Worm (Caenorhabditis elegans) whole organism, L3 larva: Measurements from ENCODE around the gene oops-1.

ENCODE experiments used
- ZK546.5 ChIP-seq: sonication (generic microtip); optimal IDR thresholded peaks from 2 replicates; lab custom pipeline; 2017; ENCODE audit warnings: missing biosample characterization, missing genetic modification characterization
- aly-2 ChIP-seq: fragments of 150-350 bp; optimal IDR thresholded peaks from 2 replicates; lab custom pipeline; 2014; ENCODE audit warnings: missing biosample characterization, missing genetic modification characterization
- ama-1 ChIP-seq: fragments of 150-350 bp; optimal IDR thresholded peaks from 2 replicates; lab custom pipeline; 2018
- ceh-16 ChIP-seq: sonication (generic microtip); optimal IDR thresholded peaks from 2 replicates; lab custom pipeline; 2017; ENCODE audit warnings: missing biosample characterization, missing genetic modification characterization
- ceh-28 ChIP-seq: fragments of 150-350 bp; optimal IDR thresholded peaks from 2 replicates; lab custom pipeline; 2014; ENCODE audit warnings: missing biosample characterization, missing genetic modification reagents, missing genetic modification characterization
- ceh-82 ChIP-seq: fragments of 150-350 bp; optimal IDR thresholded peaks from 2 replicates; lab custom pipeline; 2014; ENCODE audit warnings: missing biosample characterization, missing genetic modification characterization
- daf-12 ChIP-seq: fragments of 150-350 bp; optimal IDR thresholded peaks from 2 replicates; lab custom pipeline; 2014; ENCODE audit warnings: missing biosample characterization, missing genetic modification reagents, missing genetic modification characterization
- egl-27 ChIP-seq: sonication (generic microtip); optimal IDR thresholded peaks from 4 replicates; lab custom pipeline; 2017; ENCODE audit warnings: missing biosample characterization, missing genetic modification reagents, missing genetic modification characterization
- egl-5 ChIP-seq: fragments of 150-350 bp; optimal IDR thresholded peaks from 2 replicates; lab custom pipeline; 2017; ENCODE audit warnings: missing biosample characterization, missing genetic modification reagents, missing genetic modification characterization, inconsistent platforms
- elt-1 ChIP-seq: fragments of 150-350 bp; optimal IDR thresholded peaks from 2 replicates; lab custom pipeline; 2014; ENCODE audit warnings: missing biosample characterization, missing genetic modification characterization
- elt-2 ChIP-seq: sonication (generic microtip); optimal IDR thresholded peaks from 2 replicates; lab custom pipeline; 2016; ENCODE audit warnings: missing genetic modification reagents, mild to moderate bottlenecking, missing genetic modification characterization, missing compliant biosample characterization
- elt-3 ChIP-seq, 3 experiments: fragments of 150-350 bp in 1 of 3; sonication (generic microtip) in 2 of 3; optimal IDR thresholded peaks; 2 replicates in 2 of 3; 4 replicates in 1 of 3; lab custom pipeline; 2014 to 2017; ENCODE audit warnings: missing biosample characterization in 3 of 3, missing genetic modification characterization in 3 of 3
- eor-1 ChIP-seq, 2 experiments: fragments of 150-350 bp; optimal IDR thresholded peaks; 2 replicates each; lab custom pipeline; 2014 to 2018; ENCODE audit warnings: missing biosample characterization in 2 of 2, missing genetic modification characterization in 2 of 2
- fkh-10 ChIP-seq: sonication (generic microtip); optimal IDR thresholded peaks from 2 replicates; lab custom pipeline; 2017; ENCODE audit warnings: missing biosample characterization, missing genetic modification reagents, missing genetic modification characterization
- jun-1 ChIP-seq: fragments of 150-350 bp; optimal IDR thresholded peaks from 2 replicates; lab custom pipeline; 2014; ENCODE audit warnings: missing biosample characterization, missing genetic modification reagents, missing genetic modification characterization
- lin-15B ChIP-seq: fragments of 150-350 bp; optimal IDR thresholded peaks from 2 replicates; lab custom pipeline; 2014; ENCODE audit warnings: missing biosample characterization, missing genetic modification characterization
- lin-39 ChIP-seq: fragments of 150-350 bp; optimal IDR thresholded peaks from 2 replicates; lab custom pipeline; 2018; ENCODE audit warnings: missing biosample characterization, missing genetic modification reagents, missing genetic modification characterization
- lsy-12 ChIP-seq: sonication (generic microtip); optimal IDR thresholded peaks from 2 replicates; lab custom pipeline; 2016; ENCODE audit warnings: mild to moderate bottlenecking, missing genetic modification characterization, missing compliant biosample characterization
- mdl-1 ChIP-seq: fragments of 150-350 bp; optimal IDR thresholded peaks from 2 replicates; lab custom pipeline; 2014; ENCODE audit warnings: missing biosample characterization, missing genetic modification characterization
- mml-1 ChIP-seq: fragments of 150-350 bp; sonication (generic microtip); optimal IDR thresholded peaks from 3 replicates; lab custom pipeline; 2014; ENCODE audit warnings: missing biosample characterization, missing genetic modification characterization
- nfya-1 ChIP-seq: sonication (generic microtip); optimal IDR thresholded peaks from 2 replicates; lab custom pipeline; 2017; ENCODE audit warnings: missing genetic modification characterization, mild to moderate bottlenecking, missing compliant biosample characterization, antibody characterized with exemption, moderate library complexity; ENCODE audit not compliant: insufficient read depth
- nhr-11 ChIP-seq: fragments of 150-350 bp; optimal IDR thresholded peaks from 2 replicates; lab custom pipeline; 2014; ENCODE audit warnings: missing biosample characterization, missing genetic modification characterization
- nhr-12 ChIP-seq: fragments of 150-350 bp; optimal IDR thresholded peaks from 2 replicates; lab custom pipeline; 2014; ENCODE audit warnings: missing biosample characterization, missing genetic modification characterization
- nhr-25 ChIP-seq: sonication (generic microtip); optimal IDR thresholded peaks from 2 replicates; lab custom pipeline; 2017; ENCODE audit warnings: missing biosample characterization, missing genetic modification characterization
- nhr-28 ChIP-seq: fragments of 150-350 bp; optimal IDR thresholded peaks from 2 replicates; lab custom pipeline; 2014; ENCODE audit warnings: missing biosample characterization, missing genetic modification characterization
- nhr-43 ChIP-seq: sonication (generic microtip); optimal IDR thresholded peaks from 2 replicates; lab custom pipeline; 2016; ENCODE audit warnings: mild to moderate bottlenecking, missing genetic modification characterization, missing compliant biosample characterization; ENCODE audit not compliant: poor library complexity, severe bottlenecking
- nhr-76 ChIP-seq: fragments of 150-350 bp; sonication (generic microtip); optimal IDR thresholded peaks from 5 replicates; lab custom pipeline; 2014; ENCODE audit warnings: missing biosample characterization, missing genetic modification characterization
- pha-4 ChIP-seq: fragments of 150-350 bp; optimal IDR thresholded peaks from 2 replicates; lab custom pipeline; 2014; ENCODE audit warnings: missing biosample characterization, missing genetic modification reagents, missing genetic modification characterization
- pqm-1 ChIP-seq: fragments of 150-350 bp; optimal IDR thresholded peaks from 2 replicates; lab custom pipeline; 2017; ENCODE audit warnings: missing biosample characterization, missing genetic modification characterization, inconsistent platforms
- skn-1 ChIP-seq: fragments of 150-350 bp; optimal IDR thresholded peaks from 2 replicates; lab custom pipeline; 2014; ENCODE audit warnings: missing biosample characterization, missing genetic modification characterization
- snpc-4 ChIP-seq: fragments of 150-350 bp; optimal IDR thresholded peaks from 2 replicates; lab custom pipeline; 2014; ENCODE audit warnings: missing biosample characterization, missing genetic modification characterization
- tbx-2 ChIP-seq: sonication (generic microtip); optimal IDR thresholded peaks from 2 replicates; lab custom pipeline; 2016; ENCODE audit warnings: mild to moderate bottlenecking, missing genetic modification characterization, missing compliant biosample characterization
- unc-39 ChIP-seq: sonication (generic microtip); optimal IDR thresholded peaks from 4 replicates; lab custom pipeline; 2017; ENCODE audit warnings: missing biosample characterization, missing genetic modification characterization
- unc-62 ChIP-seq: fragments of 150-350 bp; sonication (generic microtip); optimal IDR thresholded peaks from 4 replicates; lab custom pipeline; 2014; ENCODE audit warnings: missing biosample characterization, missing genetic modification reagents, missing genetic modification characterization
- ztf-11 ChIP-seq: fragments of 150-350 bp; optimal IDR thresholded peaks from 2 replicates; lab custom pipeline; 2014; ENCODE audit warnings: missing biosample characterization, missing genetic modification characterization
- ztf-4 ChIP-seq: fragments of 150-350 bp; optimal IDR thresholded peaks from 2 replicates; lab custom pipeline; 2014; ENCODE audit warnings: missing biosample characterization, missing genetic modification characterization

oops-1 gene

ce11 chrIV:5846269-5846668 lies 32.3 kb upstream of the oops-1 start, which contains the start of gene sams-4:
sams-4 (minus strand) TSS chrIV:5846369.
- TF ChIP-seq nhr-12 (tag; lab: Kevin White, UChicago) (no peak), nhr-11 (tag; lab: Kevin White, UChicago) (no peak), skn-1 (tag; lab: Kevin White, UChicago) (no peak), unc-62 (GFP tag; lab: Kevin White, UChicago) (no peak)

ce11 chrIV:5842905-5843304 lies 29.0 kb upstream of the oops-1 start:
- TF ChIP-seq nhr-12 (tag; lab: Kevin White, UChicago) (no peak), nfya-1 (tag; lab: Kevin White, UChicago) (peak; percentile 69), pqm-1 (tag; lab: Kevin White, UChicago) (no peak)

ce11 chrIV:5839178-5839577 lies 25.2 kb upstream of the oops-1 start, which contains the start of gene C06E7.2:
C06E7.2 (plus strand) TSS chrIV:5839478.
- no peak for TF ChIP-seq mml-1 (tag; lab: Kevin White, UChicago)
- no peak for TF ChIP-seq ztf-11
- TF ChIP-seq aly-2 (tag; lab: Kevin White, UChicago), result no peak
- TF ChIP-seq daf-12 (tag; lab: Kevin White, UChicago), result no peak
- TF ChIP-seq snpc-4, result no peak
- no peak for TF ChIP-seq egl-27 (tag; lab: Kevin White, UChicago)
- no peak for TF ChIP-seq nhr-28 (tag; lab: Kevin White, UChicago)
- no peak for TF ChIP-seq elt-3 (tag; optimal IDR thresholded peaks at IDR 0.05; lab: Kevin White, UChicago)
- TF ChIP-seq ceh-16 (tag; lab: Kevin White, UChicago), result no peak
- no peak for TF ChIP-seq tbx-2
- TF ChIP-seq egl-5 (tag; lab: Kevin White, UChicago), result no peak
- no peak for TF ChIP-seq ceh-28
- no peak for TF ChIP-seq lsy-12 (tag; lab: Kevin White, UChicago)
- TF ChIP-seq ZK546.5 (tag; lab: Kevin White, UChicago), result no peak
- no peak for TF ChIP-seq elt-2 (tag; lab: Kevin White, UChicago)
- no peak for TF ChIP-seq ceh-82
- TF ChIP-seq nhr-11 (tag; lab: Kevin White, UChicago), result no peak

ce11 chrIV:5834182-5834581 lies 20.2 kb upstream of the oops-1 start:
- no peak for TF ChIP-seq lsy-12 (tag; lab: Kevin White, UChicago)
- TF ChIP-seq ztf-4 (tag; lab: Kevin White, UChicago), result no peak
- TF ChIP-seq egl-5 (tag; lab: Kevin White, UChicago), result peak; percentile 30
- no peak for TF ChIP-seq pha-4 (tag; lab: Kevin White, UChicago)
- peak; percentile 16 for TF ChIP-seq unc-62 (GFP tag; lab: Kevin White, UChicago)
- TF ChIP-seq fkh-10 (GFP tag; lab: Kevin White, UChicago), result no peak
- TF ChIP-seq aly-2 (tag; lab: Kevin White, UChicago), result no peak
- TF ChIP-seq, all 47 proteins: peak for 2

- TF ChIP-seq lin-15B (no peak), mdl-1 (tag; lab: Kevin White, UChicago) (no peak), daf-12 (tag; lab: Kevin White, UChicago) (no peak), jun-1 (no peak), eor-1 (tag; optimal IDR thresholded peaks at IDR 0.05; lab: Kevin White, UChicago) (no peak), nhr-43 (tag; lab: Kevin White, UChicago) (no peak), nhr-28 (tag; lab: Kevin White, UChicago) (no peak), mml-1 (tag; lab: Kevin White, UChicago) (no peak), ama-1 (lab: Kevin White, UChicago) (no peak), nhr-76 (tag; lab: Kevin White, UChicago) (no peak), lin-39 (tag; lab: Kevin White, UChicago) (no peak), nhr-25 (tag; lab: Kevin White, UChicago) (no peak), lsy-12 (tag; lab: Kevin White, UChicago) (no peak), unc-39 (tag; lab: Kevin White, UChicago) (no peak), elt-1 (tag; lab: Kevin White, UChicago) (no peak)
These were observed 18.9 kb upstream of the oops-1 start for ce11 chrIV:5832801-5833200.
